Worm (Caenorhabditis elegans) whole organism, late embryonic: ENCODE data around the gene mrps-26.

Experiments
- C08G9.2 ChIP-seq: sonication (generic microtip); optimal IDR thresholded peaks from 2 replicates; lab custom pipeline; 2016; ENCODE audit warnings: mild to moderate bottlenecking, missing genetic modification characterization, moderate library complexity, missing compliant biosample characterization
- F13H6.1 ChIP-seq: sonication (generic microtip); optimal IDR thresholded peaks from 2 replicates; lab custom pipeline; 2016; ENCODE audit warnings: missing genetic modification characterization, missing compliant biosample characterization
- K02D7.2 ChIP-seq: sonication (generic microtip); optimal IDR thresholded peaks from 2 replicates; lab custom pipeline; 2017; ENCODE audit warnings: mild to moderate bottlenecking, missing genetic modification characterization, missing compliant biosample characterization
- K09A11.1 ChIP-seq: sonication (generic microtip); optimal IDR thresholded peaks from 2 replicates; lab custom pipeline; 2017; ENCODE audit warnings: antibody characterized with exemption, mild to moderate bottlenecking, missing genetic modification characterization, missing compliant biosample characterization; ENCODE audit not compliant: insufficient read depth
- T23F11.4 ChIP-seq: fragments of 200-800 bp; sonication (Bioruptor generic); optimal IDR thresholded peaks from 2 replicates; lab custom pipeline; 2018; ENCODE audit warnings: mild to moderate bottlenecking, missing genetic modification characterization, missing compliant biosample characterization
- Y22D7AL.16 ChIP-seq: sonication (generic microtip); optimal IDR thresholded peaks from 2 replicates; lab custom pipeline; 2016; ENCODE audit warnings: missing genetic modification characterization, missing compliant biosample characterization
- ahr-1 ChIP-seq: sonication (generic microtip); optimal IDR thresholded peaks from 2 replicates; lab custom pipeline; 2016; ENCODE audit warnings: missing genetic modification characterization, missing compliant biosample characterization
- ceh-19 ChIP-seq: fragments of 200-800 bp; sonication (Bioruptor generic); optimal IDR thresholded peaks from 2 replicates; lab custom pipeline; 2018; ENCODE audit warnings: mild to moderate bottlenecking, missing genetic modification characterization, missing compliant biosample characterization
- ceh-2 ChIP-seq: sonication (generic microtip); optimal IDR thresholded peaks from 2 replicates; lab custom pipeline; 2016; ENCODE audit warnings: missing genotype, missing genetic modification characterization, missing compliant biosample characterization
- ceh-22 ChIP-seq: sonication (generic microtip); optimal IDR thresholded peaks from 2 replicates; lab custom pipeline; 2017; ENCODE audit warnings: missing biosample characterization, missing genetic modification characterization
- ceh-31 ChIP-seq: sonication (generic microtip); optimal IDR thresholded peaks from 2 replicates; lab custom pipeline; 2016; ENCODE audit warnings: missing genetic modification characterization, missing compliant biosample characterization
- ceh-9 ChIP-seq: sonication (generic microtip); optimal IDR thresholded peaks from 2 replicates; lab custom pipeline; 2016; ENCODE audit warnings: mild to moderate bottlenecking, missing genetic modification characterization, inconsistent platforms, missing compliant biosample characterization
- elt-4 ChIP-seq: sonication (generic microtip); optimal IDR thresholded peaks from 2 replicates; lab custom pipeline; 2016; ENCODE audit warnings: missing genetic modification characterization, missing compliant biosample characterization
- fkh-6 ChIP-seq: sonication (generic microtip); optimal IDR thresholded peaks from 2 replicates; lab custom pipeline; 2016; ENCODE audit warnings: missing genetic modification characterization, missing compliant biosample characterization
- hlh-15 ChIP-seq: sonication (generic microtip); optimal IDR thresholded peaks from 2 replicates; lab custom pipeline; 2016; ENCODE audit warnings: missing genetic modification characterization, missing compliant biosample characterization
- hlh-6 ChIP-seq: sonication (generic microtip); optimal IDR thresholded peaks from 2 replicates; lab custom pipeline; 2016; ENCODE audit warnings: missing genotype, missing genetic modification characterization, missing compliant biosample characterization
- lim-6 ChIP-seq: sonication (generic microtip); optimal IDR thresholded peaks from 2 replicates; lab custom pipeline; 2016; ENCODE audit warnings: missing genetic modification characterization, missing compliant biosample characterization
- lin-11 ChIP-seq: fragments of 200-800 bp; sonication (Bioruptor generic); optimal IDR thresholded peaks from 2 replicates; lab custom pipeline; 2018; ENCODE audit warnings: mild to moderate bottlenecking, missing genetic modification characterization, missing compliant biosample characterization
- npax-4 ChIP-seq: sonication (generic microtip); optimal IDR thresholded peaks from 2 replicates; lab custom pipeline; 2016; ENCODE audit warnings: missing genetic modification characterization, missing compliant biosample characterization
- pat-9 ChIP-seq: fragments of 200-800 bp; sonication (Bioruptor generic); optimal IDR thresholded peaks from 2 replicates; lab custom pipeline; 2018; ENCODE audit warnings: mild to moderate bottlenecking, missing genetic modification characterization, moderate library complexity, missing compliant biosample characterization
- pax-1 ChIP-seq: fragments of 150-350 bp; optimal IDR thresholded peaks from 2 replicates; lab custom pipeline; 2014; ENCODE audit warnings: missing biosample characterization, missing genetic modification characterization
- pha-4 ChIP-seq: fragments of 150-350 bp; optimal IDR thresholded peaks from 2 replicates; lab custom pipeline; 2018; ENCODE audit warnings: missing biosample characterization, missing genetic modification reagents, missing genetic modification characterization
- pros-1 ChIP-seq: fragments of 150-350 bp; optimal IDR thresholded peaks from 2 replicates; lab custom pipeline; 2014; ENCODE audit warnings: missing biosample characterization, missing genetic modification reagents, missing genetic modification characterization
- rnt-1 ChIP-seq: sonication (generic microtip); optimal IDR thresholded peaks from 2 replicates; lab custom pipeline; 2016; ENCODE audit warnings: missing genetic modification characterization, missing compliant biosample characterization
- sdc-2 ChIP-seq: sonication (generic microtip); optimal IDR thresholded peaks from 2 replicates; lab custom pipeline; 2016; ENCODE audit warnings: missing genotype, missing genetic modification characterization, missing compliant biosample characterization
- tbx-2 ChIP-seq: sonication (generic microtip); optimal IDR thresholded peaks from 2 replicates; lab custom pipeline; 2016; ENCODE audit warnings: missing genetic modification characterization, missing compliant biosample characterization
- ttx-3 ChIP-seq: sonication (generic microtip); optimal IDR thresholded peaks from 2 replicates; lab custom pipeline; 2016; ENCODE audit warnings: missing genetic modification reagents, missing genetic modification characterization, missing compliant biosample characterization

The mrps-26 gene

ce11 chrIII:5277740-5278139, 43.3 kb downstream of the mrps-26 start, which contains the start of gene clk-1:
TSS of gene clk-1 (plus strand) at chrIII:5277894.
- no peak for TF ChIP-seq ceh-31 (tag; lab: Kevin White, UChicago)
- no peak for TF ChIP-seq npax-4 (tag; lab: Kevin White, UChicago)
- TF ChIP-seq K09A11.1 (tag; lab: Kevin White, UChicago) = no peak
- TF ChIP-seq ttx-3 (tag; lab: Kevin White, UChicago) = no peak
- no peak for TF ChIP-seq pax-1 (tag; lab: Kevin White, UChicago)
- no peak for TF ChIP-seq ceh-22 (tag; lab: Kevin White, UChicago)
- no peak for TF ChIP-seq ahr-1
- TF ChIP-seq pat-9 (tag; lab: Kevin White, UChicago) = no peak
- TF ChIP-seq T23F11.4 = no peak
- no peak for TF ChIP-seq hlh-15 (tag; lab: Kevin White, UChicago)
- no peak for TF ChIP-seq ceh-9 (tag; lab: Kevin White, UChicago)
- TF ChIP-seq pha-4 (tag; lab: Kevin White, UChicago) = no peak
- TF ChIP-seq elt-4 (tag; lab: Kevin White, UChicago) = no peak
- TF ChIP-seq F13H6.1 (tag; lab: Kevin White, UChicago) = no peak
- TF ChIP-seq sdc-2 (tag; lab: Kevin White, UChicago) = no peak
- no peak for TF ChIP-seq C08G9.2 (tag; lab: Kevin White, UChicago)

- no peak for TF ChIP-seq Y22D7AL.16 (tag; lab: Kevin White, UChicago)
Observed at ce11 chrIII:5280228-5280627, 45.8 kb downstream of the mrps-26 start.

- TF ChIP-seq lim-6 = no peak
- TF ChIP-seq K02D7.2 = no peak
- no peak for TF ChIP-seq rnt-1 (tag; lab: Kevin White, UChicago)
- no peak for TF ChIP-seq lin-11 (tag; lab: Kevin White, UChicago)
- no peak for TF ChIP-seq hlh-6 (tag; lab: Kevin White, UChicago)
- no peak for TF ChIP-seq F13H6.1 (tag; lab: Kevin White, UChicago)
- TF ChIP-seq T23F11.4 = no peak
- TF ChIP-seq ceh-19 (GFP tag; lab: Kevin White, UChicago) = no peak
- TF ChIP-seq ceh-2 (tag; lab: Kevin White, UChicago) = no peak
- no peak for TF ChIP-seq fkh-6
- TF ChIP-seq pros-1 (tag; lab: Kevin White, UChicago) = no peak
- no peak for TF ChIP-seq tbx-2 (tag; lab: Kevin White, UChicago)
Observed at ce11 chrIII:5285484-5285883, 51.1 kb downstream of the mrps-26 start.
